Fruit fly (Drosophila melanogaster): ENCODE results near the gene CG31098.

dm6 chr3R:25335065-25335464, 42.3 kb upstream of the CG31098 start, which contains the start of the genes CG10669 and CG11902:
- TF ChIP-seq CTCF (optimal IDR thresholded peaks at IDR 0.05), result no peak
- TF ChIP-seq CG8478 (optimal IDR thresholded peaks at IDR 0.05), result no peak
